Fruit fly (Drosophila melanogaster) Kc167 (cell line): Measurements from ENCODE around the gene CG12016.

ENCODE experiments used
- psq ChIP-seq: fragments of >200 bp; optimal IDR thresholded peaks from 2 replicates; lab custom pipeline; 2017; ENCODE audit warnings: missing external identifiers
- ttk ChIP-seq: sonication (Bioruptor generic); optimal IDR thresholded peaks from 2 replicates; lab custom pipeline; 2017; ENCODE audit warnings: missing external identifiers

- TF ChIP-seq psq (lab: Kevin White, UChicago): no peak
- TF ChIP-seq ttk: no peak
These were observed 42.4 kb upstream of the CG12016 start for dm6 chr3L:3276930-3277329.
